Fruit fly (Drosophila melanogaster): ENCODE measurements around the gene Eip75B.

DNA sequence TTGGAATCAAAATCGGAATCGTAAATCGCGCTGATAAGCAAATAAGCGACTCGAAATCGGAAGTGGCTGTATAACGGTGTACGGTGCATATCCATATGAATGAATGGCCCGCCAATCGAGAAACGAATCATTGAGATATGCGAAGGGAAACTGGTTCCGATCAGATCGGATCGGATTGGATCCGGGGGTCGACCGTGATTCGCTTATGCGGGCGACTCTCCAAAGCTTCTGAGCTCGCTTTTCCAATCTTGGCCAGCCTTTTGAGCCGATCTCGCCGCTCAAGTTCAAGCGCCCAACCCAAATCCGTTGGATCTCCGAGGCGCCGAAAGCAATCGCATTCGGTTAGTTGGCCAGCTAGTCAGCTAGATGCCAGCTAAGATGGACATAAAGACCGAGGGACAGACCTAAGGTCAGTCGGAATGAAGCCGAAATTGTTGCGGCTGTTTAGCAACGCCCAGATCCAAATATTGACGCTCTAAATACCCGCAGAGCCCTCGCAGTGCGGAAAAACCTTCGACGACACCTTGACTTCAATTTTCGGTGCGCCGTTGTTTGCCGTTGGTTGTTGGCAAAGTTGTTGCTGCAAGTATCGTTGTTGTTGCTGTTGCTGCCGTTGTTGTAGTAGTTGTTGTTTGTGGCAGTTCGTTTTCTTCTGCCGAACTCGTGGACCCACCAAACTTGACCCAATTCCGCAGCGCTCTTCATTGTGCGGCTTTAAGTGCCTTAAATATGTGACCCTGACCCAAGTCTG, 140.3 kb downstream of the Eip75B start:
- TF ChIP-seq CG8478 (optimal IDR thresholded peaks at IDR 0.05) (no peak), CTCF (optimal IDR thresholded peaks at IDR 0.05) (no peak)
